Fruit fly (Drosophila melanogaster) whole organism, embryonic: ENCODE results near the gene CG42784.

Experiments
- Awh ChIP-seq: fragments of 200-800 bp; sonication (Bioruptor generic); IDR thresholded peaks from 2 replicates; pipeline ENCODE4, ENCODE4 v1.3.6; 2022; ENCODE audit warnings: missing biosample characterization, missing genetic modification characterization
- CG1024 ChIP-seq: fragments of 200-800 bp; sonication (Bioruptor generic); IDR thresholded peaks from 2 replicates; pipeline ENCODE4 v1.3.6; 2022; ENCODE audit warnings: missing biosample characterization, missing genetic modification characterization
- CG10274 ChIP-seq: fragments of 200-800 bp; sonication (Bioruptor generic); optimal IDR thresholded peaks from 3 replicates; lab custom pipeline; 2017; ENCODE audit warnings: missing biosample characterization, mild to moderate bottlenecking, missing genetic modification characterization
- CG10431 ChIP-seq: fragments of 200-800 bp; sonication (Bioruptor generic); optimal IDR thresholded peaks from 3 replicates; lab custom pipeline; 2018; ENCODE audit warnings: missing biosample characterization, mild to moderate bottlenecking, missing genetic modification characterization
- CG11085 ChIP-seq: fragments of 200-800 bp; sonication (Bioruptor generic); IDR thresholded peaks from 2 replicates; pipeline ENCODE4 v1.3.6; 2022; ENCODE audit warnings: missing biosample characterization, missing genetic modification characterization
- CG11093 ChIP-seq: fragments of 200-800 bp; sonication (Bioruptor generic); IDR thresholded peaks from 3 replicates; pipeline ENCODE4 v1.3.6; 2022; ENCODE audit warnings: missing biosample characterization, missing genetic modification characterization
- CG14050 ChIP-seq: fragments of 200-800 bp; sonication (Bioruptor generic); IDR thresholded peaks from 3 replicates; pipeline ENCODE4 v1.3.6; 2022; ENCODE audit warnings: missing biosample characterization, missing genetic modification characterization
- CG14441 ChIP-seq: fragments of 200-800 bp; sonication (Bioruptor generic); IDR thresholded peaks from 2 replicates; pipeline ENCODE4 v1.3.6; 2022; ENCODE audit warnings: missing biosample characterization, missing genetic modification characterization
- CG14860 ChIP-seq: fragments of 200-800 bp; sonication (Bioruptor generic); IDR thresholded peaks from 3 replicates; pipeline ENCODE4 v1.3.6; 2022; ENCODE audit warnings: missing biosample characterization, missing genetic modification characterization; ENCODE audit not compliant: partially characterized antibody
- CG17568 ChIP-seq: fragments of 200-800 bp; sonication (Bioruptor generic); optimal IDR thresholded peaks from 2 replicates; lab custom pipeline; 2018; ENCODE audit warnings: missing biosample characterization, mild to moderate bottlenecking, missing genetic modification characterization, moderate library complexity
- CG17802 ChIP-seq: fragments of 200-800 bp; sonication (Bioruptor generic); optimal IDR thresholded peaks from 2 replicates; lab custom pipeline; 2018; ENCODE audit warnings: missing biosample characterization, mild to moderate bottlenecking, missing genetic modification characterization, moderate library complexity
- CG1832 ChIP-seq: fragments of 200-800 bp; sonication (Bioruptor generic); optimal IDR thresholded peaks from 2 replicates; lab custom pipeline; 2017; ENCODE audit warnings: missing biosample characterization, mild to moderate bottlenecking, missing genetic modification characterization, inconsistent platforms
- CG18619 ChIP-seq: fragments of 200-800 bp; sonication (Bioruptor generic); optimal IDR thresholded peaks from 3 replicates; lab custom pipeline; 2017; ENCODE audit warnings: missing biosample characterization, mild to moderate bottlenecking, missing genetic modification characterization
- CG3407 ChIP-seq: fragments of 200-800 bp; sonication (Bioruptor generic); optimal IDR thresholded peaks from 2 replicates; lab custom pipeline; 2018; ENCODE audit warnings: missing biosample characterization, mild to moderate bottlenecking, missing genetic modification characterization
- CG4360 ChIP-seq: fragments of 200-800 bp; sonication (Bioruptor generic); IDR thresholded peaks from 2 replicates; pipeline ENCODE4 v1.3.6; 2022; ENCODE audit warnings: missing biosample characterization, missing genetic modification characterization
- CG4617 ChIP-seq: fragments of 200-800 bp; sonication (Bioruptor generic); optimal IDR thresholded peaks from 3 replicates; lab custom pipeline; 2016; ENCODE audit warnings: missing biosample characterization, missing genetic modification characterization, borderline replicate concordance
- CG8924 ChIP-seq: fragments of 200-800 bp; optimal IDR thresholded peaks from 3 replicates; lab custom pipeline; 2019; ENCODE audit warnings: missing biosample characterization, mild to moderate bottlenecking, missing genetic modification characterization, moderate library complexity
- CTCF ChIP-seq: fragments of 200-800 bp; sonication (Bioruptor generic); optimal IDR thresholded peaks from 2 replicates; lab custom pipeline; 2017; ENCODE audit warnings: missing biosample characterization, mild to moderate bottlenecking, missing genetic modification characterization, moderate library complexity
- Chrac-16 ChIP-seq: fragments of 200-800 bp; sonication (Bioruptor generic); optimal IDR thresholded peaks from 3 replicates; lab custom pipeline; 2016; ENCODE audit warnings: missing biosample characterization, missing genetic modification characterization
- Dp ChIP-seq: fragments of 200-800 bp; sonication (Bioruptor generic); optimal IDR thresholded peaks from 2 replicates; lab custom pipeline; 2018; ENCODE audit warnings: missing biosample characterization, mild to moderate bottlenecking, missing genetic modification characterization, moderate library complexity
- E2f2 ChIP-seq: fragments of 200-800 bp; sonication (Bioruptor generic); IDR thresholded peaks from 2 replicates; pipeline ENCODE4 v1.3.6; 2022; ENCODE audit warnings: missing biosample characterization, missing genetic modification characterization
- Eip74EF ChIP-seq, 2 experiments: fragments of 200-800 bp in 1 of 2; fragments of >200 bp in 1 of 2; sonication (Bioruptor generic) in 1 of 2; optimal IDR thresholded peaks; 2 replicates each; lab custom pipeline; 2017 to 2019; ENCODE audit warnings: missing biosample characterization in 2 of 2, missing genetic modification characterization in 2 of 2, mild to moderate bottlenecking in 1 of 2, moderate library complexity in 1 of 2
- Elba2 ChIP-seq: fragments of 200-800 bp; sonication (Bioruptor generic); optimal IDR thresholded peaks from 3 replicates; lab custom pipeline; 2016; ENCODE audit warnings: missing biosample characterization, missing genetic modification characterization
- GATAe ChIP-seq: fragments of 200-800 bp; sonication (Bioruptor generic); conservative IDR thresholded peaks from 2 replicates; pipeline ENCODE4 v1.3.6; 2022; ENCODE audit warnings: missing biosample characterization, missing genetic modification characterization
- Xrp1 ChIP-seq: fragments of 200-800 bp; sonication (Bioruptor generic); IDR thresholded peaks from 2 replicates; pipeline ENCODE4 v1.3.6; 2022; ENCODE audit warnings: missing biosample characterization, missing genetic modification characterization
- bigmax ChIP-seq: fragments of 200-800 bp; sonication (Bioruptor generic); optimal IDR thresholded peaks from 2 replicates; lab custom pipeline; 2018; ENCODE audit warnings: missing biosample characterization, mild to moderate bottlenecking, missing genetic modification characterization
- chinmo ChIP-seq: fragments of 200-800 bp; sonication (Bioruptor generic); IDR thresholded peaks from 4 replicates; pipeline ENCODE4 v1.3.6; 2022; ENCODE audit warnings: missing biosample characterization, missing genetic modification characterization; ENCODE audit not compliant: partially characterized antibody
- ci ChIP-seq: fragments of 200-800 bp; sonication (Bioruptor generic); IDR thresholded peaks from 3 replicates; pipeline ENCODE4 v1.3.6; 2022; ENCODE audit warnings: missing biosample characterization, missing genetic modification characterization
- dati ChIP-seq: fragments of 200-800 bp; sonication (Bioruptor generic); IDR thresholded peaks from 2 replicates; pipeline ENCODE4 v1.3.6; 2022; ENCODE audit warnings: missing biosample characterization, missing genetic modification characterization
- dpn ChIP-seq, 2 experiments: fragments of 200-800 bp; sonication (Bioruptor generic); optimal IDR thresholded peaks; 3 replicates each; lab custom pipeline; 2016; ENCODE audit warnings: missing biosample characterization in 2 of 2, missing genetic modification characterization in 2 of 2
- dysf ChIP-seq: fragments of 200-800 bp; sonication (Bioruptor generic); IDR thresholded peaks from 3 replicates; pipeline ENCODE4 v1.3.6; 2022; ENCODE audit warnings: missing biosample characterization, missing genetic modification characterization
- ems ChIP-seq: fragments of 200-800 bp; sonication (Bioruptor generic); optimal IDR thresholded peaks from 3 replicates; lab custom pipeline; 2016; ENCODE audit warnings: missing biosample characterization, missing genetic modification characterization
- ewg ChIP-seq: fragments of 200-800 bp; sonication (Bioruptor generic); optimal IDR thresholded peaks from 3 replicates; lab custom pipeline; 2017; ENCODE audit warnings: mild to moderate bottlenecking, missing biosample characterization, missing genetic modification reagents, missing genetic modification characterization
- hb ChIP-seq: fragments of 200-800 bp; sonication (Bioruptor generic); IDR thresholded peaks from 3 replicates; pipeline ENCODE4 v1.3.6; 2022; ENCODE audit warnings: missing biosample characterization, missing genetic modification characterization; ENCODE audit not compliant: partially characterized antibody
- hkb ChIP-seq, 2 experiments: fragments of 200-800 bp in 1 of 2; fragments of >200 bp in 1 of 2; sonication (Bioruptor generic) in 1 of 2; IDR thresholded peaks in 1 of 2; optimal IDR thresholded peaks in 1 of 2; 2 replicates each; pipeline versions ENCODE4 v1.3.6 to Lab custom; 2017 to 2022; ENCODE audit warnings: missing biosample characterization in 1 of 2, missing genetic modification characterization in 1 of 2
- knrl ChIP-seq: fragments of 200-800 bp; sonication (Bioruptor generic); IDR thresholded peaks from 3 replicates; pipeline ENCODE4 v1.3.6; 2022; ENCODE audit warnings: missing biosample characterization, missing genetic modification characterization; ENCODE audit not compliant: partially characterized antibody
- nau ChIP-seq: fragments of 200-800 bp; sonication (Bioruptor generic); optimal IDR thresholded peaks from 3 replicates; lab custom pipeline; 2017; ENCODE audit warnings: missing biosample characterization, mild to moderate bottlenecking, missing genetic modification characterization, missing genetic modification reagents
- odd ChIP-seq: fragments of 200-800 bp; sonication (Bioruptor generic); optimal IDR thresholded peaks from 2 replicates; lab custom pipeline; 2017; ENCODE audit warnings: missing biosample characterization, mild to moderate bottlenecking, missing genetic modification characterization
- pb ChIP-seq: fragments of 200-800 bp; sonication (Bioruptor generic); optimal IDR thresholded peaks from 3 replicates; lab custom pipeline; 2016; ENCODE audit warnings: missing biosample characterization, missing genetic modification characterization
- pzg ChIP-seq: fragments of 200-800 bp; sonication (Bioruptor generic); optimal IDR thresholded peaks from 3 replicates; lab custom pipeline; 2018; ENCODE audit warnings: missing biosample characterization, mild to moderate bottlenecking, missing genetic modification characterization, moderate library complexity
- run ChIP-seq: fragments of 200-800 bp; sonication (Bioruptor generic); optimal IDR thresholded peaks from 3 replicates; lab custom pipeline; 2018; ENCODE audit warnings: missing biosample characterization, mild to moderate bottlenecking, missing genetic modification characterization
- sna ChIP-seq: fragments of 200-800 bp; sonication (Bioruptor generic); IDR thresholded peaks from 2 replicates; pipeline ENCODE4 v1.3.6; 2022; ENCODE audit warnings: missing biosample characterization, missing genetic modification characterization; ENCODE audit not compliant: partially characterized antibody
- sr ChIP-seq: fragments of 200-800 bp; sonication (Bioruptor generic); IDR thresholded peaks from 3 replicates; pipeline ENCODE4 v1.3.6; 2022; ENCODE audit warnings: missing biosample characterization, missing genetic modification characterization
- stc ChIP-seq: fragments of 200-800 bp; sonication (Bioruptor generic); IDR thresholded peaks from 2 replicates; pipeline ENCODE4 v1.3.6; 2022; ENCODE audit warnings: missing biosample characterization, missing genetic modification characterization
- tin ChIP-seq: fragments of 200-800 bp; sonication (Bioruptor generic); optimal IDR thresholded peaks from 3 replicates; lab custom pipeline; 2016; ENCODE audit warnings: missing biosample characterization, missing genetic modification characterization
- trem ChIP-seq: fragments of 200-800 bp; optimal IDR thresholded peaks from 3 replicates; lab custom pipeline; 2019; ENCODE audit warnings: missing biosample characterization, mild to moderate bottlenecking, missing genetic modification characterization, moderate library complexity
- tup ChIP-seq: fragments of 200-800 bp; sonication (Bioruptor generic); optimal IDR thresholded peaks from 2 replicates; lab custom pipeline; 2016; ENCODE audit warnings: missing biosample characterization, mild to moderate bottlenecking, missing genetic modification characterization, moderate library complexity
- zen2 ChIP-seq: fragments of 200-800 bp; sonication (Bioruptor generic); IDR thresholded peaks from 3 replicates; pipeline ENCODE4 v1.3.6; 2022; ENCODE audit warnings: missing biosample characterization, missing genetic modification characterization; ENCODE audit not compliant: partially characterized antibody

Gene CG42784

DNA sequence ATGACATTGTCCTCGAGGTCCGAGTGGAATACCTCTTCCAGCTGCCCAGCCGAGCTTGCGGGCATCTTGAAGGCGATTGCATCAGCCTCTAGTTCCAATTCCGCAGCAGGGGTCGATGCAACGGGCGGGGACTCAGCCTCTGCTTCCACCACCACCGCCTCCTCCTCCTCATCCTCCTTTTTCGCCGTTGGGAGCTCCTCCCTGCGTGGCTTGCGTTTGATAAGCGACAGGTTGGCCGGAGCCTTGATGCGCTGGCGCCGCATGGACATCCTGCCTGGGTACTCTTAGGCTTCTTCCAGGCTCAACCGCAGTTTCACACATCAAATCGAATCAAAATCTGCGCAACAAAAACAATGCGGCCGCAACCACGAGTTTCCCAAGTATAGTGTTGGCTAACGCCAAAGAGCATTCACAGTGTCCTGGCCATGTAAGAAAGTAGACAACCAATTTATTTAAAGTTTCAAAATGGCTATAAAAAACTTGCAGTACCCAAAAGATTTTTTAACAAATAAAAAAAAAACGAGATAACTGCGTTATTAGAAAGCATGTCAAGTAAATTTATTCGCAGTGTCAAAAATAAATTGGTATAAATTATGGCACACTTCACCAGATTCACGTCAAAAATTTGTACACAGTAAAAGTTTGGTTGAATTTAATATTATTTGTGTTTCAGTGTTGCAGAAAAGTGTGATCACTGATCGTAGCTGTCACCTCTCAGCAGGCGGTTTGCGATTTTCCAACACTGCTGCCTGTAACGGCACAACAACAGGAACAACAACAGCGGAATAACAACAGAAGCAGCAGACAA is 41.6 kb upstream of the CG42784 start, which contains the start of the genes Bdp1 and CG6565 (continued):
- TF ChIP-seq CG4617 (GFP tag; lab: Kevin White, UChicago) (peak; percentile 98), CG4360 (GFP tag; lab: Robert Waterston, UW) (peak; percentile 48; the same call in 1 of the 2 replicates), CG14860 (no peak), dysf (GFP tag; lab: Robert Waterston, UW) (peak; percentile 97), hkb (optimal IDR thresholded peaks at IDR 0.05; lab: Kevin White, UChicago) (peak; percentile 91), hkb (GFP tag; IDR thresholded peaks at IDR 0.05; lab: Robert Waterston, UW) (peak; percentile 93), Chrac-16 (GFP tag; lab: Kevin White, UChicago) (peak; percentile 98), CTCF (GFP tag; lab: Kevin White, UChicago) (peak; percentile 50), CG17802 (tag; lab: Kevin White, UChicago) (peak; percentile 87), Awh (GFP tag; lab: Robert Waterston, UW) (peak; percentile 84), CG10274 (GFP tag; lab: Kevin White, UChicago) (peak; percentile 88), ems (peak; percentile 98), knrl (GFP tag; lab: Robert Waterston, UW) (peak; percentile 63), trem (tag; lab: Kevin White, UChicago) (peak; percentile 78), CG14050 (GFP tag; lab: Robert Waterston, UW) (peak; percentile 92), tup (GFP tag; lab: Kevin White, UChicago) (peak; percentile 94), CG8924 (tag; lab: Kevin White, UChicago) (peak; percentile 95), Eip74EF (GFP tag; optimal IDR thresholded peaks at IDR 0.05; lab: Kevin White, UChicago) (peak in 1 of 2 experiments; percentile 88), CG18619 (GFP tag; lab: Kevin White, UChicago) (peak; percentile 97), dpn (GFP tag; optimal IDR thresholded peaks at IDR 0.05; lab: Kevin White, UChicago) (peak; percentile 98 to 99), E2f2 (GFP tag; lab: Robert Waterston, UW) (peak; percentile 76), Xrp1 (GFP tag; lab: Robert Waterston, UW) (peak; percentile 96), Dp (GFP tag; lab: Kevin White, UChicago) (peak; percentile 25), dati (GFP tag; lab: Robert Waterston, UW) (peak; percentile 60), ci (GFP tag; lab: Robert Waterston, UW) (peak; percentile 86), zen2 (no peak), CG17568 (no peak), run (tag; lab: Kevin White, UChicago) (peak; percentile 82), hb (no peak), CG10431 (GFP tag; lab: Kevin White, UChicago) (peak; percentile 82), CG1024 (peak; percentile 76), CG14441 (GFP tag; lab: Robert Waterston, UW) (peak; percentile 95), stc (GFP tag; lab: Robert Waterston, UW) (peak; percentile 83), chinmo (GFP tag; lab: Robert Waterston, UW) (no peak), tin (peak; percentile 98), CG1832 (no peak), sr (GFP tag; lab: Robert Waterston, UW) (peak; percentile 67; the same call in 1 of the 3 replicates), sna (no peak), odd (GFP tag; lab: Kevin White, UChicago) (peak; percentile 90), CG3407 (GFP tag; lab: Kevin White, UChicago) (peak; percentile 94), ewg (GFP tag; lab: Kevin White, UChicago) (peak; percentile 97), Elba2 (peak; percentile 92), bigmax (GFP tag; lab: Kevin White, UChicago) (peak; percentile 19), pb (GFP tag; lab: Kevin White, UChicago) (peak; percentile 97), CG11093 (GFP tag; lab: Robert Waterston, UW) (peak; percentile 97), nau (GFP tag; lab: Kevin White, UChicago) (no peak), CG11085 (GFP tag; lab: Robert Waterston, UW) (peak; percentile 93), GATAe (GFP tag; lab: Robert Waterston, UW) (peak; percentile 79), pzg (peak; percentile 49)
